Fruit fly (Drosophila melanogaster) whole organism, wandering third instar larva: ENCODE data around the gene CG15546.

Experiments
- CG32264 ChIP-seq: fragments of 200-800 bp; sonication (Bioruptor generic); optimal IDR thresholded peaks from 2 replicates; lab custom pipeline; 2016; ENCODE audit warnings: missing biosample characterization, missing genetic modification characterization
- Dif ChIP-seq: fragments of 200-275, 200-300 bp; sonication (Bioruptor generic); optimal IDR thresholded peaks from 2 replicates; lab custom pipeline; 2018; ENCODE audit warnings: missing biosample characterization, missing genetic modification characterization; ENCODE audit not compliant: partially characterized antibody
- Myc ChIP-seq: fragments of >200 bp; optimal IDR thresholded peaks from 2 replicates; lab custom pipeline; 2017
- OdsH ChIP-seq: fragments of 200-800 bp; sonication (Bioruptor generic); optimal IDR thresholded peaks from 2 replicates; lab custom pipeline; 2016; ENCODE audit warnings: missing biosample characterization, mild to moderate bottlenecking, missing genetic modification characterization
- Vsx2 ChIP-seq: fragments of 200-300, 225-300 bp; sonication (Bioruptor generic); optimal IDR thresholded peaks from 2 replicates; lab custom pipeline; 2018; ENCODE audit warnings: missing biosample characterization, missing genetic modification characterization; ENCODE audit not compliant: partially characterized antibody
- dl ChIP-seq, 2 experiments: fragments of 175-275, 200-275 bp in 1 of 2; fragments of 200-275 bp in 1 of 2; sonication (Bioruptor generic); optimal IDR thresholded peaks; lab custom pipeline; 2018; ENCODE audit warnings: mild to moderate bottlenecking in 2 of 2, missing biosample characterization in 2 of 2, missing genetic modification characterization in 2 of 2, moderate library complexity in 2 of 2; ENCODE audit not compliant: partially characterized antibody in 2 of 2, insufficient read depth in 1 of 2
- foxo ChIP-seq, 2 experiments: fragments of 200-800 bp; sonication (Bioruptor generic); optimal IDR thresholded peaks; 2 replicates in 1 of 2; 3 replicates in 1 of 2; lab custom pipeline; 2016 to 2017; ENCODE audit warnings: missing biosample characterization in 2 of 2, missing genetic modification characterization in 2 of 2
- pan ChIP-seq: fragments of >200 bp; optimal IDR thresholded peaks from 2 replicates; lab custom pipeline; 2017
- psq ChIP-seq: fragments of 200-800 bp; sonication (Bioruptor generic); optimal IDR thresholded peaks from 3 replicates; lab custom pipeline; 2017; ENCODE audit warnings: missing biosample characterization, mild to moderate bottlenecking, missing genetic modification characterization, moderate library complexity

CG15546 gene

DNA sequence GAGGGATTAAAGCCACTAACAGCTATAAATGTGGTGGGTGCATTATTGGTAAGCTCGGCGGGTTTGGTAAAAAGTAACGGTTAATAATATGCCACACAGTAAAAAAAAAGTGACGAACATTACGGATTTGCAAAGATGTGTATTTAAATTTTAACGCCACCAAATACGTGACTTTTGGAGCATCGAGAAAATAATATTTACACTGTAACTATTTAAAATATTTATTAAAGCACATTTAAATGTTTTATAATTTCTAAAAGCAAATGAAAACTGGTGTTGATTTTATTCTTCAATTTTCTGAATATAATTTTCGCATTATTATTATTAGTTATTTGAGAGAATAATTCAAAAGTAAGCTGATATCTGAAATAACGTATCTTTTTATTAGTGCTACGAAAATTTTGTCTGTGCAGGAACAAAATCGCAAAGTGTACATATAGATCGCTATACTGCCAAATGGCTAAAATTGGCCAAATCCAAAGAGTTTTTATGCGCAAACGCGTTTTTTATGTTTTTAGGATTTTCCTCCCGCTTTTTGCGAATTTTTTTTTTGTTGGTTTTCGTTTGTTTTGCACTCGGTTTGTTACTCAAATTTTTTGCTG, 47.5 kb downstream of the CG15546 start:
- TF ChIP-seq foxo (GFP tag; optimal IDR thresholded peaks at IDR 0.05; lab: Kevin White, UChicago) (peak in 1 of 2 experiments; percentile 7), OdsH (GFP tag; lab: Kevin White, UChicago) (no peak)
- TF ChIP-seq, all 38 proteins: peak for 1

DNA sequence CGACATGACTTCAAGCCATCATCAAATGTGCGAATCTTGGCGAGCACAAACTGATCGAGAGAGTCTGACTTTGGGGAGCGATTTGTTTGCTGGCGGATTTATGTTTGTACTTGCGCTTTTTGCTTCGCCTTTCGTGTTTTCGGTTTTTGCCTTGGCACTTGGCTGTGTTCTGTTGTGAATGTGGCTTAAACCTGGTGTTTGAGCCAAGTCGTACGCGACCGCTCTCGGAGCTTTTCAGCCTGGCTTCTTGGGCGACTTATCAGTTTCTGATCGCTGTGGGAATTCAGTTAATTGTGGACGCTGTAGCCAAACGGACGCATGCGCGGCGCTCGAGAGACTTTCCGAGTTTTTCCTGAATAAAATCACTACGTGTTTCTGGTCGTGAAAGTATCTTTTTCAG, 48.4 kb downstream of the CG15546 start, which contains the start of gene CG15544:
Gene CG15544, plus strand, starts transcription at position 276 of the 400 bp plus-strand sequence.
- no peak for TF ChIP-seq pan
- peak; percentile 3 for TF ChIP-seq psq (GFP tag; lab: Kevin White, UChicago)
- peak in 1 of 2 experiments; percentile 49 for TF ChIP-seq dl (GFP tag; optimal IDR thresholded peaks at IDR 0.05; lab: Kevin White, UChicago; ENCODE audit: insufficient read depth in 1 of 2, partially characterized antibody in 2 of 2)
- peak; percentile 5 for TF ChIP-seq Dif (GFP tag; lab: Kevin White, UChicago)
- no peak for TF ChIP-seq Myc
- TF ChIP-seq CG32264 (GFP tag; lab: Kevin White, UChicago): no peak
- peak; percentile 74 for TF ChIP-seq Vsx2 (GFP tag; lab: Kevin White, UChicago)
